Worm (Caenorhabditis elegans): ENCODE data around the gene lec-3.

Gene lec-3

ce11 chrII:9970438-9971092 is 20.3 kb upstream of the lec-3 start, which contains the start of gene R53.5:
Gene R53.5, minus strand, starts transcription at chrII:9970488.
- TF ChIP-seq dmd-4 (tag; optimal IDR thresholded peaks at IDR 0.05) (no peak), R02D3.7 (tag; optimal IDR thresholded peaks at IDR 0.05) (no peak), ceh-82 (tag; optimal IDR thresholded peaks at IDR 0.05) (no peak), lin-11 (tag; optimal IDR thresholded peaks at IDR 0.05) (no peak), Y55F3AM.14 (GFP tag; optimal IDR thresholded peaks at IDR 0.05) (no peak), nhr-129 (tag; optimal IDR thresholded peaks at IDR 0.05) (no peak), nhr-11 (tag; optimal IDR thresholded peaks at IDR 0.05) (no peak), sem-4 (tag; optimal IDR thresholded peaks at IDR 0.05) (no peak), aly-2 (tag; optimal IDR thresholded peaks at IDR 0.05) (no peak), blmp-1 (tag; optimal IDR thresholded peaks at IDR 0.05; ENCODE audit: insufficient read depth) (no peak), ztf-11 (tag; optimal IDR thresholded peaks at IDR 0.05) (no peak)

- TF ChIP-seq nhr-77 (tag; optimal IDR thresholded peaks at IDR 0.05) (no peak), unc-62 (GFP tag; optimal IDR thresholded peaks at IDR 0.05) (no peak), gmeb-1 (tag; optimal IDR thresholded peaks at IDR 0.05) (peak; percentile 9), lin-11 (tag; optimal IDR thresholded peaks at IDR 0.05) (no peak), unc-39 (tag; optimal IDR thresholded peaks at IDR 0.05) (no peak), nhr-25 (tag; optimal IDR thresholded peaks at IDR 0.05) (peak; percentile 32), crh-2 (tag; optimal IDR thresholded peaks at IDR 0.05) (peak; percentile 46), nhr-12 (tag; optimal IDR thresholded peaks at IDR 0.05) (no peak), nhr-129 (tag; optimal IDR thresholded peaks at IDR 0.05) (no peak), ama-1 (optimal IDR thresholded peaks at IDR 0.05) (no peak), fos-1 (tag; optimal IDR thresholded peaks at IDR 0.05) (peak; percentile 81), sma-9 (GFP tag; optimal IDR thresholded peaks at IDR 0.05) (peak; percentile 83), sma-9 (tag; optimal IDR thresholded peaks at IDR 0.05) (no peak), blmp-1 (tag; optimal IDR thresholded peaks at IDR 0.05; ENCODE audit: insufficient read depth) (no peak), ceh-82 (tag; optimal IDR thresholded peaks at IDR 0.05) (no peak), R02D3.7 (tag; optimal IDR thresholded peaks at IDR 0.05) (no peak)
Observed at ce11 chrII:9974210-9974609, 16.7 kb upstream of the lec-3 start.

- TF ChIP-seq nhr-25 (tag; optimal IDR thresholded peaks at IDR 0.05) (peak; percentile 86), sma-9 (GFP tag; optimal IDR thresholded peaks at IDR 0.05) (peak; percentile 98), sma-9 (tag; optimal IDR thresholded peaks at IDR 0.05) (no peak), snpc-4 (tag; optimal IDR thresholded peaks at IDR 0.05) (peak; percentile 38), zag-1 (tag; optimal IDR thresholded peaks at IDR 0.05) (peak; percentile 20), ceh-82 (tag; optimal IDR thresholded peaks at IDR 0.05) (no peak), elt-1 (tag; optimal IDR thresholded peaks at IDR 0.05) (peak; percentile 22), ceh-16 (tag; optimal IDR thresholded peaks at IDR 0.05) (peak; percentile 74), F13H6.1 (tag; optimal IDR thresholded peaks at IDR 0.05) (peak; percentile 95), peb-1 (tag; optimal IDR thresholded peaks at IDR 0.05) (no peak), ZK546.5 (tag; optimal IDR thresholded peaks at IDR 0.05) (no peak), alr-1 (tag; optimal IDR thresholded peaks at IDR 0.05) (no peak), nhr-6 (tag; optimal IDR thresholded peaks at IDR 0.05) (peak; percentile 73), C34F6.9 (tag; optimal IDR thresholded peaks at IDR 0.05) (peak; percentile 82), unc-55 (GFP tag; optimal IDR thresholded peaks at IDR 0.05) (peak; percentile 73), fos-1 (tag; optimal IDR thresholded peaks at IDR 0.05) (peak; percentile 82), sma-3 (GFP tag; optimal IDR thresholded peaks at IDR 0.05) (peak; percentile 85), crh-2 (tag; optimal IDR thresholded peaks at IDR 0.05) (peak; percentile 91), gmeb-1 (tag; optimal IDR thresholded peaks at IDR 0.05) (peak; percentile 81), egl-27 (tag; optimal IDR thresholded peaks at IDR 0.05) (peak; percentile 90), unc-62 (GFP tag; optimal IDR thresholded peaks at IDR 0.05) (peak; percentile 28), sem-4 (tag; optimal IDR thresholded peaks at IDR 0.05) (peak; percentile 81), R02D3.7 (tag; optimal IDR thresholded peaks at IDR 0.05) (no peak), nhr-12 (tag; optimal IDR thresholded peaks at IDR 0.05) (no peak), nhr-11 (tag; optimal IDR thresholded peaks at IDR 0.05) (no peak), mab-5 (tag; optimal IDR thresholded peaks at IDR 0.05) (peak; percentile 58), ztf-4 (tag; optimal IDR thresholded peaks at IDR 0.05) (peak; percentile 59), elt-3 (tag; optimal IDR thresholded peaks at IDR 0.05) (no peak), nhr-77 (tag; optimal IDR thresholded peaks at IDR 0.05) (peak; percentile 46), unc-39 (tag; optimal IDR thresholded peaks at IDR 0.05) (no peak), lsy-2 (tag; optimal IDR thresholded peaks at IDR 0.05) (peak in 1 of 2 experiments; percentile 85), nhr-129 (tag; optimal IDR thresholded peaks at IDR 0.05) (peak; percentile 88), nhr-21 (tag; optimal IDR thresholded peaks at IDR 0.05) (peak; percentile 83), Y55F3AM.14 (GFP tag; optimal IDR thresholded peaks at IDR 0.05) (peak; percentile 3), lin-11 (tag; optimal IDR thresholded peaks at IDR 0.05) (peak; percentile 50), lin-13 (GFP tag; optimal IDR thresholded peaks at IDR 0.05) (peak; percentile 70), mdl-1 (tag; optimal IDR thresholded peaks at IDR 0.05) (peak; percentile 31 to 74), blmp-1 (tag; optimal IDR thresholded peaks at IDR 0.05; ENCODE audit: insufficient read depth) (peak; percentile 65), skn-1 (tag; optimal IDR thresholded peaks at IDR 0.05) (no peak)
Observed at ce11 chrII:9974967-9975366, 15.9 kb upstream of the lec-3 start, which contains the start of gene aakg-5. Gene aakg-5, minus strand, starts transcription at chrII:9975125.
